Worm (Caenorhabditis elegans) whole organism, L2 larva: ENCODE data around the gene odr-3.

Experiments
- fos-1 ChIP-seq: fragments of 150-350 bp; optimal IDR thresholded peaks from 2 replicates; lab custom pipeline; 2014; ENCODE audit warnings: missing biosample characterization, missing genetic modification characterization
- nhr-23 ChIP-seq: fragments of 150-350 bp; optimal IDR thresholded peaks from 2 replicates; lab custom pipeline; 2014; ENCODE audit warnings: missing biosample characterization, missing genetic modification reagents, missing genetic modification characterization
- peb-1 ChIP-seq: fragments of 150-350 bp; optimal IDR thresholded peaks from 2 replicates; lab custom pipeline; 2014; ENCODE audit warnings: missing biosample characterization, missing genetic modification characterization
- sma-9 ChIP-seq, 2 experiments: fragments of 150-350 bp in 1 of 2; sonication (generic microtip) in 1 of 2; optimal IDR thresholded peaks; 2 replicates each; lab custom pipeline; 2014 to 2016; ENCODE audit warnings: missing genetic modification characterization in 2 of 2, mild to moderate bottlenecking in 1 of 2, missing biosample characterization in 1 of 2, missing compliant biosample characterization in 1 of 2, missing genetic modification reagents in 1 of 2, moderate library complexity in 1 of 2

DNA sequence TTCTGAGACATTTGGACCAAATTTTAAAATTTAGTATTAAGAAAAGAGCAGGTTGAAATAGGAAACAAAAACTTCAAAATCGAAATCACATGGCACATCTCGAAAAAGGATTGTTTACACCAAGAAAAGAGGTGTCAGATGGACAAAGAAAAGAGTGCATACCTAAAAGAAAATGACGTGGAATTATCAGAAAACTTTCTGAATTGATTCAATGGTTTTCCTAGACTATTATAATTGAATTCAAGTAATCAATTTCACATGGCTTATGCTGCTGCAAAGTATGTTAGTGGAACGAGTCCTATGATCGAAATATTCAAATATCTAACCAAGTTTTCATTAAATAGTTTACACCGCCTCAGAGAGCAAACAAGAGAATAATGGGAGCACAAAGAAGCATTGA, 3.5 kb upstream of the odr-3 start:
- TF ChIP-seq sma-9 (GFP tag; optimal IDR thresholded peaks at IDR 0.05; lab: Kevin White, UChicago) (no peak), sma-9 (tag; optimal IDR thresholded peaks at IDR 0.05; lab: Kevin White, UChicago) (no peak), fos-1 (tag; lab: Kevin White, UChicago) (no peak), nhr-23 (no peak), peb-1 (tag; lab: Kevin White, UChicago) (no peak)
